Worm (Caenorhabditis elegans) whole organism, late embryonic: ENCODE measurements around the gene irld-17.

ENCODE experiments used
- lin-11 ChIP-seq: fragments of 200-800 bp; sonication (Bioruptor generic); optimal IDR thresholded peaks from 2 replicates; lab custom pipeline; 2018; ENCODE audit warnings: mild to moderate bottlenecking, missing genetic modification characterization, missing compliant biosample characterization
- pax-1 ChIP-seq: fragments of 150-350 bp; optimal IDR thresholded peaks from 2 replicates; lab custom pipeline; 2014; ENCODE audit warnings: missing biosample characterization, missing genetic modification characterization

DNA sequence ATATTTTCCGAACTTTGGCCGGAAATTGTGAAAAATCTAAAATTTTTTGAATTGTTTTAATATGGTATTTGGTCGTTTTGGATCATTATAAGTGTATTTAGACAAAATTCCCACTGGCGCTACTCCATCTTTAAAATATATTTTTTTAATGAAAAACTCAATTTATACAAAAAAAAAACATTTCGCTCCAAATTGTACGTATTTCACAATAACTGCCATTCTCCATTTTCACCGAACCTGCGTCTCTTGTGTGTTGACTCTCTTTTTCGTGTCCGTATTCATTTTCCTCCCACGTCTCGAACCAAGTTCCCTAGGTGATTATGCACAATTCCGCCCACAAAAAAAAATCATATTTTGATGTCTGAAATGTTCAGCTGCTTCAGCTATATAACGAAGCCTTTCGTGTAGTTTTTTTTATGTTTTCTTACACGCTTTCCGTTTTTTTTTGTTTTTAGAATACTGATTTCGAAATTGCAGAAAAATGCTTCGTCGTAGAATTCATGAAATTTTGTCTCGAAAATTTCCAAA lies 31.2 kb upstream of the irld-17 start, which contains the start of gene F16B4.2:
- TF ChIP-seq lin-11 (tag; lab: Kevin White, UChicago) (no peak), pax-1 (no peak)
